Worm (Caenorhabditis elegans): ENCODE results near the gene str-63.

DNA sequence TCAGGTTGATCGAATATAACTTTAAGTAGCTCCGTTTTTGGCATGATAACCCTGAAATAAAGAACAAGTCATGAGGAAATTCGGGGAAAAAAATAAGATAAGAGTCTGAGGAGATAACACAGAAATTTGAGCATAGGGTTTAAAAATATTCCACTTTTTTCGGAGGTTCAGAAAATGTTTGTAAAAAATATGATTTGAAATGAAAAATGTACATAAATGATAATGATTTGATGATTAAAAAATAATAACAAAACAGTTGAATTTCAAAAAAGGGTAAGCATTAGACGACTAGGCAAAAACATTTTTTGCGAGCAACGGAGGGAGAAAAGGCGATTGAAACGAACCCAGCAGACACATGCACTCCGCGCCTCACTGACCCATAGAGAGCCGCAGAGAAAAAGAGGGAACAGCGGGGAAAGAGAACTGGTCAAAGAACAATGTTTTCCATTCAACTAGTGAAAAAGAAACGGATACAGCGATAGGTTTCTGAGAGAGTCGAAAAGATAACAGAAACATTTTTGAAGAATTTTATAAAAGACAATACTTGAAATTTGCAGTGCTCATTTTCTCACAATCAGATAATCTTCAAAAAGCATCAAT lies 39.2 kb upstream of the str-63 start, which contains the start of gene arrd-18:
- TF ChIP-seq eyg-1 (tag; optimal IDR thresholded peaks at IDR 0.05) (no peak), pha-2 (tag; optimal IDR thresholded peaks at IDR 0.05) (no peak), ceh-18 (tag; optimal IDR thresholded peaks at IDR 0.05) (no peak), rnt-1 (tag; optimal IDR thresholded peaks at IDR 0.05) (no peak), pat-9 (tag; optimal IDR thresholded peaks at IDR 0.05) (no peak), pqm-1 (tag; optimal IDR thresholded peaks at IDR 0.05) (no peak), pha-4 (tag; optimal IDR thresholded peaks at IDR 0.05) (no peak), pros-1 (tag; optimal IDR thresholded peaks at IDR 0.05) (no peak)

All from whole organism, late embryonic.